Worm (Caenorhabditis elegans) whole organism, young adult: ENCODE measurements around the gene Y37E11AL.9.
"Not testable (repeated sequence)": the region's sequence is repeated elsewhere in the genome, so short reads cannot be mapped to it uniquely, and the experiment has no call there.

Source experiments
- hlh-12 ChIP-seq: sonication (generic microtip); optimal IDR thresholded peaks from 2 replicates; lab custom pipeline; 2016; ENCODE audit warnings: missing genetic modification characterization, missing compliant biosample characterization
- lin-26 ChIP-seq: fragments of 200-800 bp; sonication (Bioruptor generic); IDR thresholded peaks from 2 replicates; pipeline ENCODE4 v1.3.6; 2022; ENCODE audit warnings: missing genetic modification reagents, missing genetic modification characterization, missing compliant biosample characterization
- nfya-1 ChIP-seq: sonication (generic microtip); optimal IDR thresholded peaks from 2 replicates; lab custom pipeline; 2017; ENCODE audit warnings: antibody characterized with exemption, missing compliant biosample characterization, missing genetic modification characterization, borderline replicate concordance; ENCODE audit not compliant: insufficient read depth
- ztf-26 ChIP-seq: sonication (generic microtip); optimal IDR thresholded peaks from 2 replicates; lab custom pipeline; 2017; ENCODE audit warnings: missing genetic modification characterization, missing compliant biosample characterization

DNA sequence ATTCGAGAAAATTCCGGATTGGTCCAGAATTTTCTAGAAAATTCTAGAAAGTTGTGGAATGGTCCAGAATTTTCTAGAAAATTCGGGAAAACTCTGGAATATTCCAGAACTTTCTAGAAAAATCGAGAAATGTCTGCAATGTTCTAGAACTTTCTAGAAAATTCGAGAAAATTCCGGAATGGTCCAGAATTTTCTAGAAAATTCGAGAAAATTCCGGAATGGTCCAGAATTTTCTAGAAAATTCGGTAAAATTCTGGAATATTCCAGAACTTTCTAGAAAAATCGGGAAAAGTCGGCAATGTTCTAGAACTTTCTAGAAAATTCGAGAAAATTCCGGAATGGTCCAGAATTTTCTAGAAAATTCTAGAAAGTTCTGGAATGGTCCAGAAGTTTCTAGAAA lies 29.2 kb downstream of the Y37E11AL.9 start:
- TF ChIP-seq nfya-1 (tag; lab: Kevin White, UChicago); hlh-12 (tag; lab: Kevin White, UChicago); lin-26 (GFP tag; lab: Robert Waterston, UW); ztf-26: not testable (repeated sequence)
